Worm (Caenorhabditis elegans) whole organism, midembryonic: ENCODE results near the gene wdfy-3.
"Not testable (repeated sequence)": the region's sequence is repeated elsewhere in the genome, so short reads cannot be mapped to it uniquely, and the experiment has no call there.

ENCODE experiments used
- T22C8.4 ChIP-seq: fragments of 200-800 bp; sonication (Bioruptor generic); IDR thresholded peaks from 2 replicates; pipeline ENCODE4 v1.3.6; 2022; ENCODE audit warnings: missing genetic modification characterization, missing compliant biosample characterization
- cog-1 ChIP-seq: sonication (generic microtip); optimal IDR thresholded peaks from 2 replicates; lab custom pipeline; 2016; ENCODE audit warnings: missing genetic modification characterization, missing compliant biosample characterization
- flt-1 ChIP-seq: fragments of 200-800 bp; sonication (Bioruptor generic); IDR thresholded peaks from 2 replicates; pipeline ENCODE4 v1.3.6; 2022; ENCODE audit warnings: missing genetic modification characterization, missing compliant biosample characterization
- klf-2 ChIP-seq: fragments of 200-800 bp; sonication (Bioruptor generic); conservative IDR thresholded peaks from 2 replicates; pipeline ENCODE4 v1.3.6; 2022; ENCODE audit warnings: missing genetic modification reagents, missing genetic modification characterization, missing compliant biosample characterization
- med-1 ChIP-seq: sonication (generic microtip); optimal IDR thresholded peaks from 2 replicates; lab custom pipeline; 2017; ENCODE audit warnings: missing genetic modification characterization, mild to moderate bottlenecking, missing compliant biosample characterization, antibody characterized with exemption, missing genetic modification reagents; ENCODE audit not compliant: insufficient read depth
- ref-1 ChIP-seq: fragments of 200-800 bp; sonication (Bioruptor generic); conservative IDR thresholded peaks from 2 replicates; pipeline ENCODE4 v1.3.6; 2022; ENCODE audit warnings: missing genetic modification reagents, missing genetic modification characterization, missing compliant biosample characterization
- tab-1 ChIP-seq: fragments of 200-800 bp; sonication (Bioruptor generic); IDR thresholded peaks from 2 replicates; pipeline ENCODE4 v1.3.6; 2022; ENCODE audit warnings: missing genetic modification characterization, missing compliant biosample characterization
- ztf-23 ChIP-seq: fragments of 200-800 bp; sonication (Bioruptor generic); IDR thresholded peaks from 2 replicates; pipeline ENCODE4 v1.3.6; 2022; ENCODE audit warnings: missing genetic modification reagents, missing genetic modification characterization, missing compliant biosample characterization
- ztf-29 ChIP-seq: fragments of 200-800 bp; sonication (Bioruptor generic); IDR thresholded peaks from 2 replicates; pipeline ENCODE4 v1.3.6; 2022; ENCODE audit warnings: missing genetic modification reagents, missing genetic modification characterization, missing compliant biosample characterization

wdfy-3 gene

DNA sequence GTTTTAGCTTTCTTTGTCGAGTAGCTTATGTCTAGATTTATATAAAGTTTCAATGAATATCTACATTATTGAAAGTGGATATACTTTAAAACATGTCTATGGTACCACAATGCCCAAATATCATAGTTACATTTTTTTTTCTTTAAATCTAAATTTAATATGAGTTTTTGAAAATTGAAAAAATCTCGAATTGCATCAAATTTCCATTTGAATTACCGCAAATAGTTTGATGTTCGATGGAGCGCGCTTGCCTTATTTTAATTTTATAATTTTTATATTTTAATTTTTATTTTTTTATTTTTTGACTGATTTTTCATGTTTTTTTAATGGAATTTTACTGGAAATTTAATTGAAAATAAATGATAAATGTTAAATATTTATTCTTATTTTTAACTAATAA is 21.5 kb downstream of the wdfy-3 start, which contains the start of gene T23B5.4:
T23B5.4 (plus strand) TSS at position 301 of the 400 bp plus-strand sequence.
- TF ChIP-seq med-1 (GFP tag; lab: Kevin White, UChicago) (no peak), tab-1 (GFP tag; lab: Robert Waterston, UW) (no peak), ztf-23 (GFP tag; lab: Robert Waterston, UW) (no peak), klf-2 (GFP tag; lab: Robert Waterston, UW) (no peak), T22C8.4 (GFP tag; lab: Robert Waterston, UW) (no peak), ztf-29 (GFP tag; lab: Robert Waterston, UW) (no peak), ref-1 (no peak), flt-1 (GFP tag; lab: Robert Waterston, UW) (no peak), cog-1 (no peak)

DNA sequence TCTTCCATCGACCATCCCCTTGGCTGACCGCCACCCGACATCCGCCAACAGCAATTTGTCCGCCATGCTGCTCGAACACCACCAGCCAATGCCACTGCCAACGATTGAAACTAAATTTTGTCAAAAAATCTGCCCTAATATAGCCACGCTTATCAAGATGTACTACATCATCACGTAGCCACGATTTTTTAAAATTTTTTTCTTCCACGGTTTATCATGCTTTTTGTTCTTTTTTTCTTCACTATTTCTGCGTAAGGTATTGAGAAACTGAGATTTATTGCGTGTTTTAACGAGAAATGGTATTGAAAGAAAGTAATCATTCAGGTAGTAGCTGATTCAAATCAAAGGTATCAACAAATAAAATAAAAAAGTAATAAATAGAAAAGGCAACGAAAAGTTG is 23.9 kb downstream of the wdfy-3 start, which contains the start of gene T23B5.6:
T23B5.6 (minus strand) TSS at position 101 of the 400 bp plus-strand sequence.
- TF ChIP-seq tab-1, ztf-29, flt-1 (GFP tag; lab: Robert Waterston, UW): not testable (repeated sequence)

DNA sequence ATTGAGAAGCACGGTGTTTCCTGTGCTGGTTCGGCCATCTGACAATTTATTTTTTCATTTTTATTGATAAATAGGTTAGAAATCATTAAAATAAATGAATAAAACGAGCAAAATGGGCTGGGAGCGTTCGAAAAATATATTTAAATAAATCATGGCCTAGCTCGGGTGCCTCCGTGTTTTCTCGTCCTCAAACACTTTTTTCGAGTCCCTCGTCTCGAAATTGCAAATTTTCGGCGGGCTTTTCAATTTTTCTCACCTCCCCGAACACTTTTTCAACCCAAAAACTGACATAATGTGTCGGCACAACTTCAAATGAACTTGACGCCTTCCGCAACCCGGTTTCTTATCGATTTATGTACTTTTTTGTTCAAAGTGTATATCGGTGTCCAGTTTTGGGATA is 31.1 kb downstream of the wdfy-3 start, which contains the start of gene prmt-9:
prmt-9 (minus strand) TSS at position 38 of the 400 bp plus-strand sequence.
- TF ChIP-seq tab-1 (GFP tag; lab: Robert Waterston, UW) (no peak), med-1 (GFP tag; lab: Kevin White, UChicago) (no peak), T22C8.4 (GFP tag; lab: Robert Waterston, UW) (no peak), ref-1 (no peak), cog-1 (no peak), ztf-29 (GFP tag; lab: Robert Waterston, UW) (no peak), ztf-23 (GFP tag; lab: Robert Waterston, UW) (no peak), flt-1 (GFP tag; lab: Robert Waterston, UW) (no peak), klf-2 (GFP tag; lab: Robert Waterston, UW) (no peak)

DNA sequence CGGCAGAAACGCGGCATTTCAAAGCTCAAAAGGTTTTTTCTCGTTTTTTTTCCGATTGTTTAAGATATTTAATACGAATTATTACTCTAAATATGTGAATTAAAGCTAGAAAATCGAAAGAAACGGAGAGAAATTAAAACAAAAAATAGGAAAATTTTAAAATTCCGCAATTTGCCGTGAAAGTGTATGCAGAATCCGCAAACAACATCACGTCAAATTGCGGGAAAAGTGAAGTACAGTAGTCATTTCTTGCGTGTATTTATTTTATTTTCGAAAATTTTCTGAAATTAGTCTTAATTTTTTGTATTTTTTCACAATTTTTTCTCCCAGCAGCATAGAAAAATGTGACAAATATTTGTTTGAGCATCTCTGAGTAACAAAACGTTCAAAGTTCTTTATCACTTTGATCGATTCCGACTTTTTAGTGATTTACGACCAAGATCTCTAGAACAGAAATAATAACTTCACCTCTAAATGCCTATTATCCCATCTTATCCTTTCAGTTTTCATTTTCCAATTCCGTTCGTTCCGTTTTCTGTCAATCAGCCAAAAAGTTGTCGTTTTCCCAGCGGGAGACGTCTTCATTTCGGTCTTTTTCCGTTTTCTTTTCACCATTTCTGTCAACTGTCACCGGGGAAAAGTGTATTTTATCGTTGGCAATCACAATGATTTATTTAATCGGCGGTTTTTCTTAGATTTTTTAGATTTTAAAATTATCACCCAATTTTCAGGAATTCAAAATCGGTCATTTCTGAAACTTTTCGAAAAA is 31.8 kb downstream of the wdfy-3 start:
- no peak for TF ChIP-seq tab-1 (GFP tag; lab: Robert Waterston, UW)
- no peak for TF ChIP-seq T22C8.4 (GFP tag; lab: Robert Waterston, UW)

DNA sequence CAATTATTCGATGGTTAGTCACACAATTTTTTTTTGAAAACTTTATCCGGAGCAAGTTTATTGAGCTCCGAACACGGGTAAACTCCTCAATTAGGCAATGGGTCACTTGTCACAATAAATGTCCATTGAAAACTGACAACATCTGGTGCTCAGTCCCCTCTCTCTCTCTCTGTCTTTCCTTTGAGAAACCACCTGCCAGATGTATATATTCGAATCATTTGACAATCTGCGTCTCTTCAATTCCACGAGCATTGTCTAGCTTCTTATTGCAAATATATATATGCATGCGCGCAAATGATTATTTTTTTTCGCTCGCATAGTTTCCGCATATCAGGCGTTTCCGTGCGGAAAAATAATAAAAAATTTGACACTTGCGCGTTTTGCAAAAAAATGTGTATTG is 32.6 kb downstream of the wdfy-3 start:
- TF ChIP-seq cog-1, result peak; percentile 40
- no peak for TF ChIP-seq ztf-23 (GFP tag; lab: Robert Waterston, UW)

DNA sequence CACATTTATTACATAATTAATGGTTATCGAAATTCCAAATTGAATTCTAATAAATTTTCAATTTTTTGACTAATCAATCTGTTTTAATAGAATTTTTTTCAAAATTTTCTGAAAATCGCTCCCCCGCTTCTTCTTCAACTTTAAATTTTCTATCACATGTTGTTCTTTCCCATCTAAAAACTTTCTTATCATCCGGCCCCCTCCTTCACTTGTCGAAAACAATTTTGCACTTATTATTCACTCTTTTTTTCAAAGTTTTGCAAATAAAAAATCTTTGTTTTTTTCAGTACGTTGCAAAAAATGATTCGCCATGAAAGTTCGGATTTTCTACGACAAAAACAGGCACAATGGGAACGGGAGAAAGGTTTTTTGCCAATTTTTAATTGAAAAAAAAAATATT is 35.2 kb downstream of the wdfy-3 start, which contains the start of gene T23B5.3:
T23B5.3 (plus strand) TSS at position 301 of the 400 bp plus-strand sequence.
- TF ChIP-seq ref-1 (no peak), med-1 (GFP tag; lab: Kevin White, UChicago) (no peak), ztf-29 (GFP tag; lab: Robert Waterston, UW) (no peak), flt-1 (GFP tag; lab: Robert Waterston, UW) (no peak), klf-2 (GFP tag; lab: Robert Waterston, UW) (no peak), tab-1 (GFP tag; lab: Robert Waterston, UW) (no peak), ztf-23 (GFP tag; lab: Robert Waterston, UW) (no peak), T22C8.4 (GFP tag; lab: Robert Waterston, UW) (no peak), cog-1 (no peak)

DNA sequence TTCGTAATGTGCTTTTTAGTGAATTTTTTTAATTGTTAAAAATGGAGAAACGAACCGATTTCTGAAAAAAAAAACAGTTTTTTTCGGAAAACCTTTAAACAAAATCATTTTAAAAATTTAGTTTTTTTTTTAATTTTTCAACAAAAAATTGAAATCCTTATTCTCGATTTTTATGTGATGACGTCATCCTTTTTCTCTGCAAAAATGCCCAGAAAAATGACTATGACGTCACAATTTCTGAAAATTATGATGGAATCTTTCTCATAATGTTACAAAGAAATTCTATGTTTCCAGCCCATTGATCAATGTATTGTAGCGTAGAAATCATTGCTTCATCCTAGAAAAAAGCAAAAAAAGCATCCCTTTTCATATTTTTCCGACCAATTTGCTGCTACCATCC is 36.1 kb downstream of the wdfy-3 start:
- no peak for TF ChIP-seq cog-1
- TF ChIP-seq ztf-23 (GFP tag; lab: Robert Waterston, UW), result no peak
- TF ChIP-seq T22C8.4 (GFP tag; lab: Robert Waterston, UW), result no peak
- no peak for TF ChIP-seq flt-1 (GFP tag; lab: Robert Waterston, UW)
- no peak for TF ChIP-seq tab-1 (GFP tag; lab: Robert Waterston, UW)

DNA sequence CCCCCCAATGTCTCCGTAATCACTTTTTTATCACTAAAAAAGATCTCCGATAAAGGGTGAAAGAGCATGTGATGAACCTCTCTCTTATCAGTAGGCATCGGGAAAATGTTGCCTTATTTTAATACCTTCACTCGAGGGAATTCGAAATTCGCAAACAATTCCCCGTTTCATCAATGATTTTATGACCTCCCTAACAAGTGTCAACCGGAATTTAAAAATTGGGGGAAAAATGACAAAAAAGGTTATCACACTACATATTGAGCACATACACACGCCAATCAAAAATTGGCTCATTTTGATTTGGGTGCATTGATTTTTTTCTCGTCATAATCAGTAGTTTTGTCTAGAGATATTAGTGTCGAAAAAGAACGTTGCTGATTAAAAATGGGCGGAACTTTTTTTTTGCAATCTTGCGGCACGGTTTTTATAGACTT is 36.5 kb downstream of the wdfy-3 start:
- TF ChIP-seq cog-1 (no peak), med-1 (GFP tag; lab: Kevin White, UChicago) (no peak), T22C8.4 (GFP tag; lab: Robert Waterston, UW) (no peak), tab-1 (GFP tag; lab: Robert Waterston, UW) (no peak), ztf-29 (GFP tag; lab: Robert Waterston, UW) (no peak), klf-2 (GFP tag; lab: Robert Waterston, UW) (no peak), ref-1 (no peak), flt-1 (GFP tag; lab: Robert Waterston, UW) (no peak), ztf-23 (GFP tag; lab: Robert Waterston, UW) (no peak)

DNA sequence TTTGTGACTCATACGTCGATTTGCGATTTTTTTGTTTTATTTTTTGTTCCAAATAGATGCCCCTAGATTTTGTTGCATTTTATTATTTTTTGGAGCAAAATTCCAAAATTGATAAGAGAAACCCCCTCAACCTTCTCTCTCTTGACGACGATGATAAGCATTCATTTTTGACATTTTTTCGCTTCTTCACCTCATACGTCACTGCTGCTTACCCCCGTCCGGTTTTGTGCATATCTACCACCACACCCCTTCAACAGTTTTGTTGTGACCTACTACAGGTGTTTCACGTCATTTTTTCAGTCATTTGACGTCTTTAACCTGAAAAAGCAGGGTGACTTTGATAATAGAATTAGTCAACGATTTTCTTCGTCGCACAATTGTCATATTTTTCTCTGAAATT is 45.7 kb downstream of the wdfy-3 start:
- TF ChIP-seq tab-1 (GFP tag; lab: Robert Waterston, UW) (no peak), ref-1 (no peak), ztf-29 (GFP tag; lab: Robert Waterston, UW) (no peak), med-1 (GFP tag; lab: Kevin White, UChicago) (no peak), flt-1 (GFP tag; lab: Robert Waterston, UW) (no peak), ztf-23 (GFP tag; lab: Robert Waterston, UW) (no peak), T22C8.4 (GFP tag; lab: Robert Waterston, UW) (no peak), cog-1 (no peak), klf-2 (GFP tag; lab: Robert Waterston, UW) (no peak)

DNA sequence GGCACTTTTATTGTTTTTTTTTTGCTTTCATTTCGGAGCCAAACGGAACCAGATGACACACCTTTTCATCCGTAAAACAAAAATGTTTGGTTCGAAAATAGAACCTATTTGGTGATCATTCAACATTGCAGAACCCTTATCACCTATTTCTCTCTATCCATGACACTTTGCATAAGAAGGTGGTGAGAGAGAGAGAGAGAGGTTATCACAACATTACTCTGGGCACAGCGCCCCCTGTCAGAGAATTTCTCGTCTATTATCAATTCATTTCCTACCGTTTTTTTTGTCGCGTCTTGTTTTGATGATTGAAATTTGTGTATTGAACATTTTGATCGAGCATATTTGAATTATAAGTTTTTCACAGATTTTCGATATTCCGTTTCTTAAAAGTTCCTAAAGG is 47.0 kb downstream of the wdfy-3 start:
- TF ChIP-seq flt-1 (GFP tag; lab: Robert Waterston, UW), result no peak
- no peak for TF ChIP-seq tab-1 (GFP tag; lab: Robert Waterston, UW)
- TF ChIP-seq ref-1, result no peak
- TF ChIP-seq T22C8.4 (GFP tag; lab: Robert Waterston, UW), result no peak
- TF ChIP-seq cog-1, result no peak
